Worm (Caenorhabditis elegans): Measurements from ENCODE around the gene srx-135.

The srx-135 gene

DNA sequence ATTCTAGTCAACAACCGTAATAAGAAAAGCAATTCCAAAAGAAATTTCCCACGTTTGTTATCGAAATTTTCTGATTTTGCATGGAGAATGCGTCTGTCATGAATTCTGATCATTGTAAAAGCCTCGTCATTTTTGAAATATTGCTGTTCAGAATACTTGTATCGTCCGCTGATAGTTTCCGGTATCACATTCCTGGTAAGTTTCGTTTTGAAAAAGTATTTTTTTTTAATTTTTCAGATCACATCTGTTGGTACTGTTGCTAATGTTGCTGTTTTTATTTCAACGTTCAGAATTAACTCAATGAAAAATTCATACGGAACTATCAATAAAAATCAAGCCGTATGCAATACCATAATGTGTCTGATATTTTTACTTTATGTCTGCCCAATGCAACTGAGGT is 18.1 kb upstream of the srx-135 start, which contains the start of gene srx-17:
srx-17 (plus strand) TSS at position 301 of the 400 bp plus-strand sequence.
- TF ChIP-seq ceh-18 (tag; optimal IDR thresholded peaks at IDR 0.05) = no peak
- no peak for TF ChIP-seq sox-4 (tag; optimal IDR thresholded peaks at IDR 0.05)

DNA sequence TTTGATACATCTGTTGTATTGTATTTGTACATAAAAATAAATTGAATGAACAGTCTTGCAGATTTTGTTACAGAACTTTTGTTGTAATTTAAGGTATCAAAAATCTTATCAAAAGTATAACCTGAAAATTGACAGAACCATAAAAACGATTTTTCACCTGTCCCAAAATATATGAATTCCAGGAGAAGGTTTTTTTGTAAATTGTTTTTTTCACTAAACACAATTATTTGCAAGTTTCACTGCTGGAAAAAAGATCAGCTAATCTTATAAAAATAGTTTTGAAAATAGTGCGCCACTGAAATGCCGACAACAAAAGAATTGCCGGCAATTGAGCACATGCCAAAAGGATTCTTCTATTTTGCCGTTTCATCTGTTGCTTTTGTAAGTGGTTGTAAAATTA is 15.9 kb upstream of the srx-135 start, which contains the start of gene srx-130:
srx-130 (plus strand) TSS at position 301 of the 400 bp plus-strand sequence.
- TF ChIP-seq T23F11.4 (GFP tag; optimal IDR thresholded peaks at IDR 0.05) (no peak), odd-2 (tag; optimal IDR thresholded peaks at IDR 0.05) (no peak), elt-4 (tag; optimal IDR thresholded peaks at IDR 0.05) (no peak), ceh-2 (tag; optimal IDR thresholded peaks at IDR 0.05) (no peak), ref-2 (tag; optimal IDR thresholded peaks at IDR 0.05) (no peak), ceh-14 (tag; optimal IDR thresholded peaks at IDR 0.05) (no peak), nhr-11 (tag; optimal IDR thresholded peaks at IDR 0.05) (no peak), ceh-30 (tag; optimal IDR thresholded peaks at IDR 0.05) (no peak), unc-3 (GFP tag; conservative IDR thresholded peaks at IDR 0.05) (no peak), unc-3 (tag; optimal IDR thresholded peaks at IDR 0.05) (no peak), fkh-6 (tag; optimal IDR thresholded peaks at IDR 0.05) (no peak)

DNA sequence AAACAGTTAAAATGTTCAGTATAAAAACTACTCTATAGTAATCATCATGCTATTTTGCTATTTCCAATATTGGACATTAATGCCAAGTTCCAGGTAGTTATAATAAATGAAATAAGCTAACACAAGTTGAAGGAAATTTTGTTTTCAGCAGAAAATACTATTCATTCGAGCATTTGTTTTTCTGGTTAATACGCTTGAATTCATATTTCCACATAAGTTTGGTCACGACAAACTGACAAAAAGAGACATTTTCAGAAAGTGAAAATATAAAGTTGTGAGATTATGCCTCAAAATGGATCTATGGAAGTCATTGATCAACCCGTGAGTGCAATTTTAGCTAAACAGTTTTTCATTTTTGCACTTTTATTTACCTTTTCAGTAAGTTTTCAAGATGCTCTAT is 13.9 kb upstream of the srx-135 start, which contains the start of gene srx-131:
srx-131 (plus strand) TSS at position 301 of the 400 bp plus-strand sequence.
- no peak for TF ChIP-seq ceh-18 (tag; optimal IDR thresholded peaks at IDR 0.05)
- TF ChIP-seq gmeb-2 (tag; optimal IDR thresholded peaks at IDR 0.05) = no peak
- TF ChIP-seq npax-4 (tag; optimal IDR thresholded peaks at IDR 0.05) = no peak
- no peak for TF ChIP-seq ceh-14 (tag; optimal IDR thresholded peaks at IDR 0.05)
- no peak for TF ChIP-seq ceh-6 (GFP tag; optimal IDR thresholded peaks at IDR 0.05)
- no peak for TF ChIP-seq C08G9.2 (tag; optimal IDR thresholded peaks at IDR 0.05)
- TF ChIP-seq syd-9 (tag; optimal IDR thresholded peaks at IDR 0.05) = no peak
- no peak for TF ChIP-seq F13H6.1 (tag; optimal IDR thresholded peaks at IDR 0.05)
- TF ChIP-seq eyg-1 (tag; optimal IDR thresholded peaks at IDR 0.05) = no peak
- no peak for TF ChIP-seq unc-42 (tag; optimal IDR thresholded peaks at IDR 0.05)
- TF ChIP-seq elt-4 (tag; optimal IDR thresholded peaks at IDR 0.05) = no peak
- no peak for TF ChIP-seq ttx-3 (tag; optimal IDR thresholded peaks at IDR 0.05)
- TF ChIP-seq zip-5 (tag; optimal IDR thresholded peaks at IDR 0.05) = no peak
- no peak for TF ChIP-seq hlh-6 (tag; optimal IDR thresholded peaks at IDR 0.05)
- TF ChIP-seq nhr-11 (tag; optimal IDR thresholded peaks at IDR 0.05) = no peak
- no peak for TF ChIP-seq dmd-4 (tag; optimal IDR thresholded peaks at IDR 0.05; ENCODE audit: borderline replicate concordance)

DNA sequence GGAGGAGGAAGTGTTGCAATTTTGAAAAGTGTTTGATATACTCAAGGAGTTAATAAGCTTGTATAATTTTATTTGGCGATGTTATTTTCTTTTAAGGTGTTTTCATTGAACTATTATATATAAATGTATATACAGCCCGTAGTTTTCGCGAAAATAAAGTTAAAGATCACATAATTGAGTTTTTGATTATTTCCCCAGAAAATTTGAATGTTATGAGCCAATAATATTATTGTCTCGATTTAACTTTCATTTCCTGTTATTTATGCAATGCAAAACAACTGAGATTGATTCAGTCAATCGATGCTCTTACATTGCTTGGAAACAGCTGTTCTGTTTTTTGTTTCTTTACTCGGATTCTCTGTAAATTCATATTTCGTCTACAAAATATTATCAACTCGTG is 10.6 kb upstream of the srx-135 start, which contains the start of gene srx-133:
srx-133 (plus strand) TSS at position 301 of the 400 bp plus-strand sequence.
- TF ChIP-seq ztf-16 (tag; optimal IDR thresholded peaks at IDR 0.05) (no peak), dve-1 (tag; optimal IDR thresholded peaks at IDR 0.05) (no peak), ceh-24 (tag; optimal IDR thresholded peaks at IDR 0.05) (no peak), tbx-7 (tag; optimal IDR thresholded peaks at IDR 0.05) (no peak), ceh-31 (tag; optimal IDR thresholded peaks at IDR 0.05) (no peak), unc-55 (GFP tag; optimal IDR thresholded peaks at IDR 0.05) (no peak), ceh-22 (tag; optimal IDR thresholded peaks at IDR 0.05) (no peak), ceh-30 (tag; optimal IDR thresholded peaks at IDR 0.05) (no peak), fkh-10 (GFP tag; optimal IDR thresholded peaks at IDR 0.05) (no peak), che-1 (tag; optimal IDR thresholded peaks at IDR 0.05) (no peak), ama-1 (optimal IDR thresholded peaks at IDR 0.05) (no peak), eyg-1 (tag; optimal IDR thresholded peaks at IDR 0.05) (no peak), pha-4 (tag; optimal IDR thresholded peaks at IDR 0.05) (no peak), pat-9 (tag; optimal IDR thresholded peaks at IDR 0.05) (no peak), ahr-1 (tag; optimal IDR thresholded peaks at IDR 0.05) (no peak), ceh-45 (GFP tag; IDR thresholded peaks at IDR 0.05) (no peak), fkh-6 (tag; optimal IDR thresholded peaks at IDR 0.05) (no peak), hlh-8 (tag; optimal IDR thresholded peaks at IDR 0.05) (no peak), fax-1 (tag; optimal IDR thresholded peaks at IDR 0.05) (no peak)
